Worm (Caenorhabditis elegans) whole organism, mixed stage, embryonic: Measurements from ENCODE around the gene C40H1.8.

Source experiments
- ceh-83 ChIP-seq: fragments of 200-800 bp; sonication (Bioruptor generic); optimal IDR thresholded peaks from 2 replicates; lab custom pipeline; 2018; ENCODE audit warnings: mild to moderate bottlenecking, missing genetic modification characterization, missing compliant biosample characterization
- cnd-1 ChIP-seq: fragments of 200-800 bp; sonication (Bioruptor generic); optimal IDR thresholded peaks from 2 replicates; lab custom pipeline; 2018; ENCODE audit warnings: mild to moderate bottlenecking, missing genetic modification characterization, missing compliant biosample characterization
- nhr-237 ChIP-seq: fragments of 150-350 bp; optimal IDR thresholded peaks from 2 replicates; lab custom pipeline; 2014; ENCODE audit warnings: missing biosample characterization, missing genetic modification characterization
- pha-4 ChIP-seq: fragments of 150-350 bp; optimal IDR thresholded peaks from 2 replicates; lab custom pipeline; 2018; ENCODE audit warnings: missing biosample characterization, missing genetic modification reagents, missing genetic modification characterization

DNA sequence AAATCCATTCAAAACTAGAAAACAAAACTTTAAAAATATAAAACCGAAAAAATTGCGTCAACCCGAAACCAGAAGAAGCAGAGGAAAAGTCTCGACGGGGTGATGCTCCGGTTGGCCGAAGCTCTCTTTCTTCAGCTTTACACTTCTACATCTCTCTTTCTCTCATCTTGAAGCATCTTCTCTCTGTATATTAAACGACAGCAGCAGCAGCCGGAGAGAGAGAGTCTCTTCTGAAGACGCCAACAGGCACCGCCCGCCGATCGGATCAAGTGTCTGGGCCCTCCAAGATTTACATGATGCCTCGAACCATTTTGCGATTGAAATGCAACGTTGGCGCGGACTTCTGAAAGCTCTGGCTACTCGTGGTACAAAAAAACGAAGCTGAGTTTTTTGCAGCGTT is 32.2 kb downstream of the C40H1.8 start:
- TF ChIP-seq ceh-83 (GFP tag; lab: Kevin White, UChicago) (no peak), pha-4 (tag; lab: Kevin White, UChicago) (no peak), nhr-237 (no peak), cnd-1 (tag; lab: Kevin White, UChicago) (no peak)
